Fruit fly (Drosophila melanogaster): ENCODE measurements around the gene alpha-Man-IIa.

alpha-Man-IIa gene

DNA sequence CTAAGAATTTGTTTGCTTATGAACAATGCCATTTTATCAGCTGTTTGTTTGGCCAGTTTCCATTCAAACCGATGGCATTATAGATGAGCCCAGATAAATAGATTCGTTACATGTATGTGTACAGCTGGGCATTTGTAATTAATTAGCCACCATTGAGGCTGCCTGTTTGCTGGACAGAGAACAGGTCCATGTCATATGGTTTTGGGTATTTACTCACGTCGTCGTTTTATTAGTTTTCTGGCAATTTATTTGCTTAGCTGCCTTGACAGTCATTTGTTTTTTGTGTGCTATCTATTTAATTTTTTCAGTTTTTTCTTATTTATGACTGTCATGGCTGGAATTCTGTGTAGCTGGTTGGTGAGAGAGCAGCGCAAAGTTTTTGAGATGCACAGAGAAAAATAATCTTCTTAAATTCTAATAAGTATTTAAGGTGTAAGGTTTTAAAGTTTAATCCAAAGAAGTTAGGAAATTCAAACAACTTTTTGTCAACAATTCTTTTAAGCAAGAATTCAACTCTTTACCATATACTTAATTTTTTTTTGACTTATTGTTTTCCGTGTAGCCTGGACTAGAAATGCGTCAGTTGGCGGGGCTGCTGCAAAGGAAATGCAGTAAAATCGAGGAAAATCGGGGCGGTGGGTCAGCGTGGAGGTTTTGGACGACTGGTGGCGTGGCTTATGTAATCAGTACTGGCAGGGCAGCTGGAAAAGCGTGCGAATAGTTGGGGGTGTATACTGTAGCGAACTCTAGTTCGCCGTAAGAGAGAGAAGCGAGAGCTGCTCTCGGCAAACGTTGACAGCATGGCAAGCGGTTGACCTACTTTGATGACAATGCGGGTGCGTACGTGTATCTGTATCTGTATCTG is 22.4 kb downstream of the alpha-Man-IIa start (continued):
- TF ChIP-seq CG3065 (GFP tag; optimal IDR thresholded peaks at IDR 0.05): no peak
- TF ChIP-seq CG4820 (GFP tag; optimal IDR thresholded peaks at IDR 0.05): peak; percentile 82
- no peak for TF ChIP-seq CG10565 (GFP tag; optimal IDR thresholded peaks at IDR 0.05)
- TF ChIP-seq usp (GFP tag; optimal IDR thresholded peaks at IDR 0.05): no peak
- peak; percentile 68 for TF ChIP-seq Poxn (GFP tag; IDR thresholded peaks at IDR 0.05)
- no peak for TF ChIP-seq hbn (GFP tag; IDR thresholded peaks at IDR 0.05; ENCODE audit: partially characterized antibody)
- peak; percentile 88 for TF ChIP-seq CG13296 (GFP tag; optimal IDR thresholded peaks at IDR 0.05)
- TF ChIP-seq ems (GFP tag; optimal IDR thresholded peaks at IDR 0.05): no peak
- TF ChIP-seq Dref (GFP tag; IDR thresholded peaks at IDR 0.05): no peak
- TF ChIP-seq CG2202 (tag; optimal IDR thresholded peaks at IDR 0.05): peak; percentile 42
- TF ChIP-seq CG12942 (GFP tag; optimal IDR thresholded peaks at IDR 0.05): peak; percentile 57
- peak; percentile 69 for TF ChIP-seq CG15601 (tag; optimal IDR thresholded peaks at IDR 0.05)
- TF ChIP-seq Mad (GFP tag; optimal IDR thresholded peaks at IDR 0.05): peak; percentile 71
- TF ChIP-seq Chrac-16 (GFP tag; optimal IDR thresholded peaks at IDR 0.05): peak; percentile 71
- TF ChIP-seq CG6813 (GFP tag; optimal IDR thresholded peaks at IDR 0.05): peak; percentile 53
- peak; percentile 79 for TF ChIP-seq CG1647 (GFP tag; optimal IDR thresholded peaks at IDR 0.05)
- no peak for TF ChIP-seq Doc2 (GFP tag; IDR thresholded peaks at IDR 0.05)
- TF ChIP-seq CG4404 (GFP tag; IDR thresholded peaks at IDR 0.05): peak; percentile 50; the same call in 1 of the 2 replicates
- TF ChIP-seq CG9437 (GFP tag; optimal IDR thresholded peaks at IDR 0.05): peak; percentile 72
- TF ChIP-seq Nf-YB (GFP tag; optimal IDR thresholded peaks at IDR 0.05): peak; percentile 64
- TF ChIP-seq aop (GFP tag; IDR thresholded peaks at IDR 0.05): 0 out of 2 replicates have a peak, but pooled peaks have one; percentile 16
- TF ChIP-seq sna (GFP tag; IDR thresholded peaks at IDR 0.05; ENCODE audit: partially characterized antibody): no peak
- TF ChIP-seq HLH54F (GFP tag; optimal IDR thresholded peaks at IDR 0.05): peak; percentile 59
- no peak for TF ChIP-seq MESR4 (GFP tag; optimal IDR thresholded peaks at IDR 0.05)
- TF ChIP-seq CG6854 (GFP tag; optimal IDR thresholded peaks at IDR 0.05): peak; percentile 88
- peak; percentile 69 for TF ChIP-seq p53 (GFP tag; optimal IDR thresholded peaks at IDR 0.05)
- TF ChIP-seq Doc3 (GFP tag; IDR thresholded peaks at IDR 0.05; ENCODE audit: partially characterized antibody): no peak
- peak; percentile 80 for TF ChIP-seq Fer2 (tag; optimal IDR thresholded peaks at IDR 0.05)
- peak; percentile 63 for TF ChIP-seq tx (GFP tag; optimal IDR thresholded peaks at IDR 0.05)
- no peak for TF ChIP-seq D (optimal IDR thresholded peaks at IDR 0.05)
- TF ChIP-seq D (GFP tag; optimal IDR thresholded peaks at IDR 0.05): peak; percentile 72
- TF ChIP-seq CG2712 (tag; optimal IDR thresholded peaks at IDR 0.05): peak; percentile 88
- TF ChIP-seq CG9215 (GFP tag; IDR thresholded peaks at IDR 0.05): peak; percentile 78
- TF ChIP-seq cwo (GFP tag; optimal IDR thresholded peaks at IDR 0.05): peak; percentile 86
- TF ChIP-seq ranshi (GFP tag; IDR thresholded peaks at IDR 0.05): peak; percentile 88; the same call in 1 of the 2 replicates
- TF ChIP-seq Stat92E (GFP tag; optimal IDR thresholded peaks at IDR 0.05): no peak
- no peak for TF ChIP-seq ftz-f1 (GFP tag; optimal IDR thresholded peaks at IDR 0.05)
- peak; percentile 85 for TF ChIP-seq Awh (GFP tag; IDR thresholded peaks at IDR 0.05)
- TF ChIP-seq bigmax (GFP tag; optimal IDR thresholded peaks at IDR 0.05): no peak
- TF ChIP-seq Oli (tag; optimal IDR thresholded peaks at IDR 0.05): peak; percentile 89
- TF ChIP-seq Ada2b (GFP tag; IDR thresholded peaks at IDR 0.05): peak; percentile 92
- peak; percentile 91 for TF ChIP-seq CG18599 (GFP tag; optimal IDR thresholded peaks at IDR 0.05)
- TF ChIP-seq CG16779 (GFP tag; IDR thresholded peaks at IDR 0.05): peak; percentile 93
- peak; percentile 57 for TF ChIP-seq CG6654 (GFP tag; optimal IDR thresholded peaks at IDR 0.05)
- peak; percentile 79 for TF ChIP-seq Atf3 (GFP tag; optimal IDR thresholded peaks at IDR 0.05)
- peak; percentile 36 for TF ChIP-seq zf30C (GFP tag; optimal IDR thresholded peaks at IDR 0.05)
- peak; percentile 82 for TF ChIP-seq CG11456 (GFP tag; IDR thresholded peaks at IDR 0.05)
- no peak for TF ChIP-seq prd (optimal IDR thresholded peaks at IDR 0.05)
- TF ChIP-seq prd (GFP tag; IDR thresholded peaks at IDR 0.05): peak; percentile 91
